Fruit fly (Drosophila melanogaster): ENCODE measurements around the gene CG13309.
A peak's percentile ranks its signal among the peaks of the same experiment; 100 is the strongest.

Gene CG13309

dm6 chr3L:8827868-8828159, 17.6 kb downstream of the CG13309 start:
- TF ChIP-seq CG5204 (GFP tag; optimal IDR thresholded peaks at IDR 0.05) (no peak), ovo (GFP tag; optimal IDR thresholded peaks at IDR 0.05) (no peak)

- TF ChIP-seq tj (GFP tag; optimal IDR thresholded peaks at IDR 0.05) (no peak), CG33017 (tag; optimal IDR thresholded peaks at IDR 0.05) (no peak), bab1 (GFP tag; optimal IDR thresholded peaks at IDR 0.05) (no peak), CG14711 (tag; optimal IDR thresholded peaks at IDR 0.05) (no peak), kay (GFP tag; ENCODE audit: borderline replicate concordance) (no peak)
These were observed 19.4 kb downstream of the CG13309 start for dm6 chr3L:8829572-8829971.

dm6 chr3L:8830017-8830702, 20.0 kb downstream of the CG13309 start:
- TF ChIP-seq tj (GFP tag; optimal IDR thresholded peaks at IDR 0.05) (peak; percentile 23), CG1620 (GFP tag; optimal IDR thresholded peaks at IDR 0.05) (no peak), kay (GFP tag; ENCODE audit: borderline replicate concordance) (peak; percentile 67)

dm6 chr3L:8830954-8831353, 20.8 kb downstream of the CG13309 start:
- TF ChIP-seq CG12768 (GFP tag; optimal IDR thresholded peaks at IDR 0.05), result no peak
- TF ChIP-seq Clk (GFP tag; optimal IDR thresholded peaks at IDR 0.05), result no peak
- TF ChIP-seq kay (GFP tag; ENCODE audit: borderline replicate concordance), result no peak
- no peak for TF ChIP-seq CG5204 (GFP tag; optimal IDR thresholded peaks at IDR 0.05)
- no peak for TF ChIP-seq Crg-1 (GFP tag; optimal IDR thresholded peaks at IDR 0.05)
- TF ChIP-seq Mnt (GFP tag; optimal IDR thresholded peaks at IDR 0.05), result no peak
- no peak for TF ChIP-seq CG7101 (tag; optimal IDR thresholded peaks at IDR 0.05)
- no peak for TF ChIP-seq CG11617 (GFP tag; optimal IDR thresholded peaks at IDR 0.05)
- TF ChIP-seq tj (GFP tag; optimal IDR thresholded peaks at IDR 0.05), result no peak
- no peak for TF ChIP-seq cic (GFP tag; optimal IDR thresholded peaks at IDR 0.05)
- no peak for TF ChIP-seq ovo (GFP tag; optimal IDR thresholded peaks at IDR 0.05)
- TF ChIP-seq toe (GFP tag; optimal IDR thresholded peaks at IDR 0.05), result no peak
- TF ChIP-seq bab1 (GFP tag; optimal IDR thresholded peaks at IDR 0.05), result no peak
- no peak for TF ChIP-seq cnc (optimal IDR thresholded peaks at IDR 0.05)
- no peak for TF ChIP-seq CG7045 (GFP tag; optimal IDR thresholded peaks at IDR 0.05)
- no peak for TF ChIP-seq pad (GFP tag; optimal IDR thresholded peaks at IDR 0.05)
- no peak for TF ChIP-seq CG1620 (GFP tag; optimal IDR thresholded peaks at IDR 0.05)
- no peak for TF ChIP-seq CG14711 (tag; optimal IDR thresholded peaks at IDR 0.05)

- TF ChIP-seq cnc (optimal IDR thresholded peaks at IDR 0.05) (no peak), Hr96 (GFP tag; optimal IDR thresholded peaks at IDR 0.05) (no peak), CG11617 (GFP tag; optimal IDR thresholded peaks at IDR 0.05) (no peak), kay (GFP tag; ENCODE audit: borderline replicate concordance) (no peak), toe (GFP tag; optimal IDR thresholded peaks at IDR 0.05) (no peak), CG7045 (GFP tag; optimal IDR thresholded peaks at IDR 0.05) (no peak), CG12768 (GFP tag; optimal IDR thresholded peaks at IDR 0.05) (no peak), Mnt (GFP tag; optimal IDR thresholded peaks at IDR 0.05) (no peak)
These were observed 22.7 kb downstream of the CG13309 start for dm6 chr3L:8832737-8833466.

dm6 chr3L:8833467-8833802, 23.2 kb downstream of the CG13309 start:
- no peak for TF ChIP-seq CG33017 (tag; optimal IDR thresholded peaks at IDR 0.05)
- TF ChIP-seq Mnt (GFP tag; optimal IDR thresholded peaks at IDR 0.05), result no peak
- TF ChIP-seq bab1 (GFP tag; optimal IDR thresholded peaks at IDR 0.05), result no peak

- no peak for TF ChIP-seq CG7045 (GFP tag; optimal IDR thresholded peaks at IDR 0.05)
- TF ChIP-seq Crg-1 (GFP tag; optimal IDR thresholded peaks at IDR 0.05), result no peak
- TF ChIP-seq CG33017 (tag; optimal IDR thresholded peaks at IDR 0.05), result no peak
- no peak for TF ChIP-seq toe (GFP tag; optimal IDR thresholded peaks at IDR 0.05)
- TF ChIP-seq kay (GFP tag; ENCODE audit: borderline replicate concordance), result no peak
- no peak for TF ChIP-seq CG14711 (tag; optimal IDR thresholded peaks at IDR 0.05)
These were observed 24.3 kb downstream of the CG13309 start for dm6 chr3L:8834486-8834885.

dm6 chr3L:8834886-8835285, 24.7 kb downstream of the CG13309 start:
- TF ChIP-seq Hr96 (GFP tag; optimal IDR thresholded peaks at IDR 0.05), result no peak
- TF ChIP-seq CG7101 (tag; optimal IDR thresholded peaks at IDR 0.05), result no peak
- no peak for TF ChIP-seq CG5204 (GFP tag; optimal IDR thresholded peaks at IDR 0.05)

Measured in whole organism, adult.